Worm (Caenorhabditis elegans) whole organism, late embryonic: ENCODE measurements around the gene F43C11.16.

ENCODE experiments used
- C38D4.7 ChIP-seq: fragments of 200-800 bp; sonication (Bioruptor generic); optimal IDR thresholded peaks from 2 replicates; lab custom pipeline; 2018; ENCODE audit warnings: mild to moderate bottlenecking, missing genetic modification characterization, moderate library complexity, missing compliant biosample characterization
- K02D7.2 ChIP-seq: sonication (generic microtip); optimal IDR thresholded peaks from 2 replicates; lab custom pipeline; 2017; ENCODE audit warnings: mild to moderate bottlenecking, missing genetic modification characterization, missing compliant biosample characterization
- K09A11.1 ChIP-seq: sonication (generic microtip); optimal IDR thresholded peaks from 2 replicates; lab custom pipeline; 2017; ENCODE audit warnings: antibody characterized with exemption, mild to moderate bottlenecking, missing genetic modification characterization, missing compliant biosample characterization; ENCODE audit not compliant: insufficient read depth
- T23F11.4 ChIP-seq: fragments of 200-800 bp; sonication (Bioruptor generic); optimal IDR thresholded peaks from 2 replicates; lab custom pipeline; 2018; ENCODE audit warnings: mild to moderate bottlenecking, missing genetic modification characterization, missing compliant biosample characterization
- ahr-1 ChIP-seq: sonication (generic microtip); optimal IDR thresholded peaks from 2 replicates; lab custom pipeline; 2016; ENCODE audit warnings: missing genetic modification characterization, missing compliant biosample characterization
- ceh-14 ChIP-seq: sonication (generic microtip); optimal IDR thresholded peaks from 2 replicates; lab custom pipeline; 2016; ENCODE audit warnings: missing genotype, missing genetic modification characterization, missing compliant biosample characterization
- ceh-2 ChIP-seq: sonication (generic microtip); optimal IDR thresholded peaks from 2 replicates; lab custom pipeline; 2016; ENCODE audit warnings: missing genotype, missing genetic modification characterization, missing compliant biosample characterization
- ceh-30 ChIP-seq: fragments of 150-350 bp; optimal IDR thresholded peaks from 2 replicates; lab custom pipeline; 2014; ENCODE audit warnings: missing biosample characterization, missing genetic modification characterization
- ceh-31 ChIP-seq: sonication (generic microtip); optimal IDR thresholded peaks from 2 replicates; lab custom pipeline; 2016; ENCODE audit warnings: missing genetic modification characterization, missing compliant biosample characterization
- ceh-34 ChIP-seq: sonication (generic microtip); optimal IDR thresholded peaks from 2 replicates; lab custom pipeline; 2016; ENCODE audit warnings: mild to moderate bottlenecking, missing genetic modification characterization, missing compliant biosample characterization
- ceh-45 ChIP-seq: fragments of 200-800 bp; sonication (Bioruptor generic); IDR thresholded peaks from 2 replicates; pipeline ENCODE4 v1.3.6; 2022; ENCODE audit warnings: missing genetic modification reagents, missing genetic modification characterization, missing compliant biosample characterization
- ceh-9 ChIP-seq: sonication (generic microtip); optimal IDR thresholded peaks from 2 replicates; lab custom pipeline; 2016; ENCODE audit warnings: mild to moderate bottlenecking, missing genetic modification characterization, inconsistent platforms, missing compliant biosample characterization
- che-1 ChIP-seq: sonication (generic microtip); optimal IDR thresholded peaks from 2 replicates; lab custom pipeline; 2016; ENCODE audit warnings: mild to moderate bottlenecking, missing genetic modification characterization, missing compliant biosample characterization
- dve-1 ChIP-seq: sonication (generic microtip); optimal IDR thresholded peaks from 2 replicates; lab custom pipeline; 2017; ENCODE audit warnings: antibody characterized with exemption, mild to moderate bottlenecking, missing genetic modification characterization, missing compliant biosample characterization
- elt-2 ChIP-seq: sonication (generic microtip); optimal IDR thresholded peaks from 2 replicates; lab custom pipeline; 2016; ENCODE audit warnings: missing genetic modification reagents, missing genetic modification characterization, missing compliant biosample characterization
- elt-4 ChIP-seq: sonication (generic microtip); optimal IDR thresholded peaks from 2 replicates; lab custom pipeline; 2016; ENCODE audit warnings: missing genetic modification characterization, missing compliant biosample characterization
- ets-4 ChIP-seq: sonication (generic microtip); optimal IDR thresholded peaks from 2 replicates; lab custom pipeline; 2016; ENCODE audit warnings: missing genetic modification characterization, missing compliant biosample characterization
- eyg-1 ChIP-seq: sonication (generic microtip); optimal IDR thresholded peaks from 2 replicates; lab custom pipeline; 2016; ENCODE audit warnings: missing genotype, missing genetic modification characterization, missing compliant biosample characterization
- fax-1 ChIP-seq: sonication (generic microtip); optimal IDR thresholded peaks from 2 replicates; lab custom pipeline; 2016; ENCODE audit warnings: missing genotype, missing genetic modification characterization, missing compliant biosample characterization
- fkh-6 ChIP-seq: sonication (generic microtip); optimal IDR thresholded peaks from 2 replicates; lab custom pipeline; 2016; ENCODE audit warnings: missing genetic modification characterization, missing compliant biosample characterization
- gmeb-2 ChIP-seq: sonication (generic microtip); optimal IDR thresholded peaks from 2 replicates; lab custom pipeline; 2016; ENCODE audit warnings: missing genetic modification characterization, inconsistent platforms, missing compliant biosample characterization
- hlh-13 ChIP-seq: fragments of 200-800 bp; sonication (Bioruptor generic); optimal IDR thresholded peaks from 2 replicates; lab custom pipeline; 2018; ENCODE audit warnings: mild to moderate bottlenecking, missing genetic modification characterization, missing compliant biosample characterization
- hlh-30 ChIP-seq: sonication (generic microtip); optimal IDR thresholded peaks from 2 replicates; lab custom pipeline; 2017; ENCODE audit warnings: antibody characterized with exemption, missing genetic modification characterization, missing compliant biosample characterization; ENCODE audit not compliant: insufficient read depth
- hlh-6 ChIP-seq: sonication (generic microtip); optimal IDR thresholded peaks from 2 replicates; lab custom pipeline; 2016; ENCODE audit warnings: missing genotype, missing genetic modification characterization, missing compliant biosample characterization
- hlh-8 ChIP-seq: sonication (generic microtip); optimal IDR thresholded peaks from 2 replicates; lab custom pipeline; 2016; ENCODE audit warnings: missing genotype, missing genetic modification characterization, missing compliant biosample characterization
- lim-6 ChIP-seq: sonication (generic microtip); optimal IDR thresholded peaks from 2 replicates; lab custom pipeline; 2016; ENCODE audit warnings: missing genetic modification characterization, missing compliant biosample characterization
- madf-2 ChIP-seq: sonication (generic microtip); optimal IDR thresholded peaks from 2 replicates; lab custom pipeline; 2017; ENCODE audit warnings: missing genetic modification characterization, missing compliant biosample characterization
- mec-3 ChIP-seq: sonication (generic microtip); optimal IDR thresholded peaks from 2 replicates; lab custom pipeline; 2016; ENCODE audit warnings: borderline replicate concordance, missing genetic modification characterization, missing compliant biosample characterization
- nhr-232 ChIP-seq: sonication (generic microtip); optimal IDR thresholded peaks from 2 replicates; lab custom pipeline; 2016; ENCODE audit warnings: missing genetic modification characterization, missing compliant biosample characterization
- npax-4 ChIP-seq: sonication (generic microtip); optimal IDR thresholded peaks from 2 replicates; lab custom pipeline; 2016; ENCODE audit warnings: missing genetic modification characterization, missing compliant biosample characterization
- pax-1 ChIP-seq: fragments of 150-350 bp; optimal IDR thresholded peaks from 2 replicates; lab custom pipeline; 2014; ENCODE audit warnings: missing biosample characterization, missing genetic modification characterization
- pha-2 ChIP-seq: sonication (generic microtip); optimal IDR thresholded peaks from 2 replicates; lab custom pipeline; 2017; ENCODE audit warnings: mild to moderate bottlenecking, missing genetic modification characterization, missing compliant biosample characterization
- pha-4 ChIP-seq: fragments of 150-350 bp; optimal IDR thresholded peaks from 2 replicates; lab custom pipeline; 2018; ENCODE audit warnings: missing biosample characterization, missing genetic modification reagents, missing genetic modification characterization
- pqm-1 ChIP-seq: sonication (generic microtip); optimal IDR thresholded peaks from 2 replicates; lab custom pipeline; 2016; ENCODE audit warnings: missing genetic modification characterization, missing compliant biosample characterization
- pros-1 ChIP-seq: fragments of 150-350 bp; optimal IDR thresholded peaks from 2 replicates; lab custom pipeline; 2014; ENCODE audit warnings: missing biosample characterization, missing genetic modification reagents, missing genetic modification characterization
- ref-2 ChIP-seq: sonication (generic microtip); optimal IDR thresholded peaks from 2 replicates; lab custom pipeline; 2016; ENCODE audit warnings: missing genetic modification characterization, missing compliant biosample characterization
- rnt-1 ChIP-seq: sonication (generic microtip); optimal IDR thresholded peaks from 2 replicates; lab custom pipeline; 2016; ENCODE audit warnings: missing genetic modification characterization, missing compliant biosample characterization
- sdc-2 ChIP-seq: sonication (generic microtip); optimal IDR thresholded peaks from 2 replicates; lab custom pipeline; 2016; ENCODE audit warnings: missing genotype, missing genetic modification characterization, missing compliant biosample characterization
- sox-4 ChIP-seq: sonication (generic microtip); optimal IDR thresholded peaks from 2 replicates; lab custom pipeline; 2017; ENCODE audit warnings: mild to moderate bottlenecking, missing genetic modification characterization, inconsistent platforms, missing compliant biosample characterization
- tbx-2 ChIP-seq: sonication (generic microtip); optimal IDR thresholded peaks from 2 replicates; lab custom pipeline; 2016; ENCODE audit warnings: missing genetic modification characterization, missing compliant biosample characterization
- tbx-7 ChIP-seq: sonication (generic microtip); optimal IDR thresholded peaks from 2 replicates; lab custom pipeline; 2016; ENCODE audit warnings: missing genotype, missing genetic modification characterization, missing compliant biosample characterization
- unc-86 ChIP-seq: sonication (generic microtip); optimal IDR thresholded peaks from 2 replicates; lab custom pipeline; 2016; ENCODE audit warnings: missing genetic modification characterization, missing compliant biosample characterization
- zip-5 ChIP-seq: sonication (generic microtip); optimal IDR thresholded peaks from 2 replicates; lab custom pipeline; 2016; ENCODE audit warnings: missing genetic modification characterization, missing compliant biosample characterization

Gene F43C11.16

ce11 chrII:2378465-2379009, 18.7 kb upstream of the F43C11.16 start:
- TF ChIP-seq npax-4 (tag; lab: Kevin White, UChicago) (no peak), rnt-1 (tag; lab: Kevin White, UChicago) (no peak), dve-1 (tag; lab: Kevin White, UChicago) (no peak), T23F11.4 (GFP tag; lab: Kevin White, UChicago) (no peak), zip-5 (tag; lab: Kevin White, UChicago) (peak; percentile 70), che-1 (tag; lab: Kevin White, UChicago) (no peak), ets-4 (tag; lab: Kevin White, UChicago) (peak; percentile 57), pqm-1 (tag; lab: Kevin White, UChicago) (peak; percentile 98), elt-2 (tag; lab: Kevin White, UChicago) (peak; percentile 100), hlh-30 (no peak), elt-4 (peak; percentile 36)

- no peak for TF ChIP-seq hlh-8 (tag; lab: Kevin White, UChicago)
- no peak for TF ChIP-seq tbx-7 (tag; lab: Kevin White, UChicago)
- no peak for TF ChIP-seq nhr-232 (tag; lab: Kevin White, UChicago)
- no peak for TF ChIP-seq fkh-6 (tag; lab: Kevin White, UChicago)
- TF ChIP-seq gmeb-2 = no peak
- no peak for TF ChIP-seq T23F11.4 (GFP tag; lab: Kevin White, UChicago)
- no peak for TF ChIP-seq ceh-14 (tag; lab: Kevin White, UChicago)
- TF ChIP-seq ceh-30 (tag; lab: Kevin White, UChicago) = no peak
- TF ChIP-seq ref-2 (tag; lab: Kevin White, UChicago) = no peak
- no peak for TF ChIP-seq npax-4 (tag; lab: Kevin White, UChicago)
- TF ChIP-seq rnt-1 (tag; lab: Kevin White, UChicago) = no peak
- TF ChIP-seq ahr-1 = no peak
- no peak for TF ChIP-seq hlh-30
- TF ChIP-seq lim-6 (tag; lab: Kevin White, UChicago) = no peak
- TF ChIP-seq pax-1 (tag; lab: Kevin White, UChicago) = no peak
- no peak for TF ChIP-seq elt-2 (tag; lab: Kevin White, UChicago)
- TF ChIP-seq ceh-34 (tag; lab: Kevin White, UChicago) = no peak
Observed at ce11 chrII:2377751-2378150, 17.9 kb upstream of the F43C11.16 start, which contains the start of gene F16G10.6. TSS of gene F16G10.6 (minus strand) at chrII:2377851.

- no peak for TF ChIP-seq ceh-45 (GFP tag; lab: Robert Waterston, UW)
- TF ChIP-seq zip-5 (tag; lab: Kevin White, UChicago) = no peak
- no peak for TF ChIP-seq K02D7.2 (tag; lab: Kevin White, UChicago)
- no peak for TF ChIP-seq ceh-2 (tag; lab: Kevin White, UChicago)
- TF ChIP-seq tbx-2 (tag; lab: Kevin White, UChicago) = no peak
- no peak for TF ChIP-seq C38D4.7 (GFP tag; lab: Kevin White, UChicago)
- TF ChIP-seq ceh-31 (tag; lab: Kevin White, UChicago) = no peak
- no peak for TF ChIP-seq ref-2 (tag; lab: Kevin White, UChicago)
- no peak for TF ChIP-seq madf-2 (tag; lab: Kevin White, UChicago)
- no peak for TF ChIP-seq hlh-13
- no peak for TF ChIP-seq sox-4
- TF ChIP-seq pax-1 (tag; lab: Kevin White, UChicago) = no peak
- TF ChIP-seq ceh-14 (tag; lab: Kevin White, UChicago) = no peak
- no peak for TF ChIP-seq nhr-232 (tag; lab: Kevin White, UChicago)
- TF ChIP-seq fax-1 (tag; lab: Kevin White, UChicago) = no peak
- no peak for TF ChIP-seq sdc-2
- TF ChIP-seq unc-86 (tag; lab: Kevin White, UChicago) = no peak
Observed at ce11 chrII:2374973-2375372, 15.1 kb upstream of the F43C11.16 start, which contains the start of gene F16G10.2. TSS of gene F16G10.2 (plus strand) at chrII:2375273.

ce11 chrII:2372090-2372489, 12.2 kb upstream of the F43C11.16 start, which contains the start of gene F16G10.3:
TSS of gene F16G10.3 (plus strand) at chrII:2372390.
- TF ChIP-seq pha-4 (tag; lab: Kevin White, UChicago) = no peak
- no peak for TF ChIP-seq ceh-30 (tag; lab: Kevin White, UChicago)
- TF ChIP-seq hlh-6 (tag; lab: Kevin White, UChicago) = no peak
- no peak for TF ChIP-seq tbx-7 (tag; lab: Kevin White, UChicago)
- TF ChIP-seq hlh-30 = no peak
- TF ChIP-seq rnt-1 (tag; lab: Kevin White, UChicago) = no peak
- TF ChIP-seq mec-3 = no peak
- no peak for TF ChIP-seq elt-4
- TF ChIP-seq ceh-9 = no peak
- no peak for TF ChIP-seq pha-2 (tag; lab: Kevin White, UChicago)
- TF ChIP-seq dve-1 (tag; lab: Kevin White, UChicago) = no peak
- no peak for TF ChIP-seq K09A11.1 (tag; lab: Kevin White, UChicago)
- no peak for TF ChIP-seq pros-1 (tag; lab: Kevin White, UChicago)
- TF ChIP-seq sdc-2 = no peak
- no peak for TF ChIP-seq ref-2 (tag; lab: Kevin White, UChicago)
- TF ChIP-seq eyg-1 (tag; lab: Kevin White, UChicago) = no peak
